Fruit fly (Drosophila melanogaster) whole organism, embryonic: ENCODE results near the gene Ntf-2.

ENCODE experiments used
- Antp ChIP-seq: fragments of 200-800 bp; sonication (Bioruptor generic); optimal IDR thresholded peaks from 3 replicates; lab custom pipeline; 2016; ENCODE audit warnings: missing biosample characterization, missing genetic modification characterization
- Bgb ChIP-seq: fragments of 200-800 bp; sonication (Bioruptor generic); IDR thresholded peaks from 2 replicates; pipeline ENCODE4 v1.3.6; 2022; ENCODE audit warnings: missing biosample characterization, missing genetic modification characterization; ENCODE audit not compliant: partially characterized antibody
- CG11247 ChIP-seq: fragments of 200-800 bp; sonication (Bioruptor generic); IDR thresholded peaks from 2 replicates; pipeline ENCODE4 v1.3.6; 2022; ENCODE audit warnings: missing biosample characterization, missing genetic modification characterization
- CG11723 ChIP-seq: fragments of 200-800 bp; sonication (Bioruptor generic); optimal IDR thresholded peaks from 2 replicates; lab custom pipeline; 2017; ENCODE audit warnings: missing biosample characterization, mild to moderate bottlenecking, missing genetic modification characterization
- CG12104 ChIP-seq: fragments of 200-800 bp; sonication (Bioruptor generic); optimal IDR thresholded peaks from 3 replicates; lab custom pipeline; 2016; ENCODE audit warnings: missing biosample characterization, missing genetic modification characterization
- CG12769 ChIP-seq: fragments of 200-800 bp; sonication (Bioruptor generic); optimal IDR thresholded peaks from 2 replicates; lab custom pipeline; 2019; ENCODE audit warnings: missing biosample characterization, mild to moderate bottlenecking, missing genetic modification characterization, moderate library complexity
- CG13287 ChIP-seq: fragments of 200-800 bp; sonication (Bioruptor generic); IDR thresholded peaks from 2 replicates; pipeline ENCODE4 v1.3.6; 2022; ENCODE audit warnings: missing biosample characterization, missing genetic modification characterization; ENCODE audit not compliant: partially characterized antibody
- CG13624 ChIP-seq: fragments of 200-800 bp; sonication (Bioruptor generic); optimal IDR thresholded peaks from 2 replicates; lab custom pipeline; 2016; ENCODE audit warnings: missing biosample characterization, missing genetic modification characterization
- CG14014 ChIP-seq: fragments of 200-800 bp; sonication (Bioruptor generic); IDR thresholded peaks from 2 replicates; pipeline ENCODE4 v1.3.6; 2022; ENCODE audit warnings: missing biosample characterization, missing genetic modification characterization
- CG17802 ChIP-seq: fragments of 200-800 bp; sonication (Bioruptor generic); optimal IDR thresholded peaks from 2 replicates; lab custom pipeline; 2018; ENCODE audit warnings: missing biosample characterization, mild to moderate bottlenecking, missing genetic modification characterization, moderate library complexity
- CG34224 ChIP-seq: fragments of 200-800 bp; sonication (Bioruptor generic); IDR thresholded peaks from 3 replicates; pipeline ENCODE4 v1.3.6; 2022; ENCODE audit warnings: missing biosample characterization, missing genetic modification characterization; ENCODE audit not compliant: partially characterized antibody
- CG34422 ChIP-seq: fragments of 200-800 bp; sonication (Bioruptor generic); IDR thresholded peaks from 3 replicates; pipeline ENCODE4 v1.3.6; 2022; ENCODE audit warnings: missing biosample characterization, missing genetic modification characterization
- CG3847 ChIP-seq: fragments of 200-800 bp; sonication (Bioruptor generic); IDR thresholded peaks from 2 replicates; pipeline ENCODE4 v1.3.6; 2022; ENCODE audit warnings: missing biosample characterization, missing genetic modification characterization
- CG3995 ChIP-seq: fragments of 200-800 bp; sonication (Bioruptor generic); optimal IDR thresholded peaks from 3 replicates; lab custom pipeline; 2016; ENCODE audit warnings: missing biosample characterization, missing genetic modification characterization
- CG6791 ChIP-seq: fragments of 200-800 bp; sonication (Bioruptor generic); IDR thresholded peaks from 3 replicates; pipeline ENCODE4 v1.3.6; 2022; ENCODE audit warnings: missing biosample characterization, missing genetic modification characterization; ENCODE audit not compliant: partially characterized antibody
- CG7928 ChIP-seq: fragments of 200-800 bp; sonication (Bioruptor generic); optimal IDR thresholded peaks from 2 replicates; lab custom pipeline; 2017; ENCODE audit warnings: missing biosample characterization, mild to moderate bottlenecking, missing genetic modification characterization
- CG9817 ChIP-seq: fragments of 200-800 bp; sonication (Bioruptor generic); optimal IDR thresholded peaks from 2 replicates; lab custom pipeline; 2018; ENCODE audit warnings: missing biosample characterization, mild to moderate bottlenecking, missing genetic modification characterization, moderate library complexity
- CHES-1-like ChIP-seq: fragments of 200-800 bp; sonication (Bioruptor generic); optimal IDR thresholded peaks from 2 replicates; lab custom pipeline; 2016; ENCODE audit warnings: missing biosample characterization, missing genetic modification characterization
- CoRest ChIP-seq: fragments of 200-800 bp; sonication (Bioruptor generic); optimal IDR thresholded peaks from 3 replicates; lab custom pipeline; 2018; ENCODE audit warnings: missing biosample characterization, mild to moderate bottlenecking, missing genetic modification characterization, moderate library complexity
- Doc3 ChIP-seq: fragments of 200-800 bp; sonication (Bioruptor generic); IDR thresholded peaks from 3 replicates; pipeline ENCODE4 v1.3.6; 2022; ENCODE audit warnings: missing biosample characterization, missing genetic modification characterization; ENCODE audit not compliant: partially characterized antibody
- Drgx ChIP-seq: fragments of 200-800 bp; sonication (Bioruptor generic); IDR thresholded peaks from 2 replicates; pipeline ENCODE4 v1.3.6; 2022; ENCODE audit warnings: missing biosample characterization, missing genetic modification characterization
- Hsf ChIP-seq: fragments of 200-800 bp; sonication (Bioruptor generic); optimal IDR thresholded peaks from 3 replicates; lab custom pipeline; 2016; ENCODE audit warnings: missing biosample characterization, missing genetic modification characterization
- MBD-R2 ChIP-seq: fragments of 200-800 bp; sonication (Bioruptor generic); IDR thresholded peaks from 2 replicates; pipeline ENCODE4 v1.3.6; 2022; ENCODE audit warnings: missing biosample characterization, missing genetic modification characterization
- MESR4 ChIP-seq: fragments of 200-800 bp; sonication (Bioruptor generic); optimal IDR thresholded peaks from 2 replicates; lab custom pipeline; 2018; ENCODE audit warnings: missing biosample characterization, mild to moderate bottlenecking, missing genetic modification characterization, moderate library complexity
- NFAT ChIP-seq: fragments of 200-800 bp; sonication (Bioruptor generic); IDR thresholded peaks from 2 replicates; pipeline ENCODE4 v1.3.6; 2022; ENCODE audit warnings: missing biosample characterization, missing genetic modification characterization
- abd-A ChIP-seq: fragments of 200-800 bp; sonication (Bioruptor generic); optimal IDR thresholded peaks from 3 replicates; lab custom pipeline; 2019; ENCODE audit warnings: missing biosample characterization, mild to moderate bottlenecking, missing genetic modification characterization, moderate library complexity
- az2 ChIP-seq: fragments of 200-800 bp; sonication (Bioruptor generic); optimal IDR thresholded peaks from 3 replicates; lab custom pipeline; 2016; ENCODE audit warnings: missing biosample characterization, missing genetic modification characterization
- gem ChIP-seq: fragments of 200-800 bp; sonication (Bioruptor generic); optimal IDR thresholded peaks from 2 replicates; lab custom pipeline; 2019; ENCODE audit warnings: missing biosample characterization, mild to moderate bottlenecking, missing genetic modification characterization, moderate library complexity
- knrl ChIP-seq: fragments of 200-800 bp; sonication (Bioruptor generic); IDR thresholded peaks from 3 replicates; pipeline ENCODE4 v1.3.6; 2022; ENCODE audit warnings: missing biosample characterization, missing genetic modification characterization; ENCODE audit not compliant: partially characterized antibody
- lilli ChIP-seq: fragments of 200-800 bp; sonication (Bioruptor generic); optimal IDR thresholded peaks from 3 replicates; lab custom pipeline; 2016; ENCODE audit warnings: missing biosample characterization, missing genetic modification characterization
- mirr ChIP-seq: fragments of 200-800 bp; sonication (Bioruptor generic); optimal IDR thresholded peaks from 3 replicates; lab custom pipeline; 2018; ENCODE audit warnings: missing biosample characterization, mild to moderate bottlenecking, missing genetic modification characterization
- nerfin-2 ChIP-seq: fragments of 200-800 bp; sonication (Bioruptor generic); IDR thresholded peaks from 2 replicates; pipeline ENCODE4 v1.3.6; 2022; ENCODE audit warnings: missing biosample characterization, missing genetic modification characterization; ENCODE audit not compliant: partially characterized antibody
- nmo ChIP-seq: fragments of 200-800 bp; sonication (Bioruptor generic); optimal IDR thresholded peaks from 2 replicates; lab custom pipeline; 2018; ENCODE audit warnings: missing biosample characterization, mild to moderate bottlenecking, missing genetic modification characterization, moderate library complexity
- nom ChIP-seq: fragments of 200-800 bp; sonication (Bioruptor generic); optimal IDR thresholded peaks from 2 replicates; lab custom pipeline; 2017; ENCODE audit warnings: missing biosample characterization, missing genetic modification characterization, mild to moderate bottlenecking, moderate library complexity, missing genetic modification reagents
- oc ChIP-seq: fragments of 200-800 bp; sonication (Bioruptor generic); optimal IDR thresholded peaks from 2 replicates; lab custom pipeline; 2018; ENCODE audit warnings: missing biosample characterization, mild to moderate bottlenecking, missing genetic modification characterization, moderate library complexity
- phol ChIP-seq: fragments of 200-800 bp; sonication (Bioruptor generic); optimal IDR thresholded peaks from 3 replicates; lab custom pipeline; 2018; ENCODE audit warnings: missing biosample characterization, mild to moderate bottlenecking, missing genetic modification characterization, moderate library complexity
- prd ChIP-seq, 3 experiments: fragments of >200 bp in 2 of 3; fragments of 200-800 bp in 1 of 3; sonication (Bioruptor generic) in 1 of 3; optimal IDR thresholded peaks in 2 of 3; IDR thresholded peaks in 1 of 3; 2 replicates in 2 of 3; 3 replicates in 1 of 3; pipeline versions ENCODE4 v1.3.6 to Lab custom; 2017 to 2022; ENCODE audit warnings: missing biosample characterization in 1 of 3, missing genetic modification characterization in 1 of 3
- pzg ChIP-seq: fragments of 200-800 bp; sonication (Bioruptor generic); optimal IDR thresholded peaks from 3 replicates; lab custom pipeline; 2018; ENCODE audit warnings: missing biosample characterization, mild to moderate bottlenecking, missing genetic modification characterization, moderate library complexity
- run ChIP-seq: fragments of 200-800 bp; sonication (Bioruptor generic); optimal IDR thresholded peaks from 3 replicates; lab custom pipeline; 2018; ENCODE audit warnings: missing biosample characterization, mild to moderate bottlenecking, missing genetic modification characterization
- slbo ChIP-seq: fragments of 200-800 bp; sonication (Bioruptor generic); IDR thresholded peaks from 2 replicates; pipeline ENCODE4 v1.3.6; 2022; ENCODE audit warnings: missing biosample characterization, missing genetic modification characterization
- slp2 ChIP-seq: fragments of 200-800 bp; sonication (Bioruptor generic); optimal IDR thresholded peaks from 2 replicates; lab custom pipeline; 2016; ENCODE audit warnings: missing biosample characterization, missing genetic modification characterization
- sna ChIP-seq: fragments of 200-800 bp; sonication (Bioruptor generic); IDR thresholded peaks from 2 replicates; pipeline ENCODE4 v1.3.6; 2022; ENCODE audit warnings: missing biosample characterization, missing genetic modification characterization; ENCODE audit not compliant: partially characterized antibody
- stwl ChIP-seq: fragments of 200-800 bp; sonication (Bioruptor generic); optimal IDR thresholded peaks from 3 replicates; lab custom pipeline; 2018; ENCODE audit warnings: missing biosample characterization, mild to moderate bottlenecking, missing genetic modification characterization, moderate library complexity
- unc-4 ChIP-seq: fragments of 200-800 bp; sonication (Bioruptor generic); IDR thresholded peaks from 2 replicates; pipeline ENCODE4 v1.3.6; 2022; ENCODE audit warnings: missing biosample characterization, missing genetic modification characterization; ENCODE audit not compliant: partially characterized antibody
- zen2 ChIP-seq: fragments of 200-800 bp; sonication (Bioruptor generic); IDR thresholded peaks from 3 replicates; pipeline ENCODE4 v1.3.6; 2022; ENCODE audit warnings: missing biosample characterization, missing genetic modification characterization; ENCODE audit not compliant: partially characterized antibody
- zfh1 ChIP-seq: fragments of 200-800 bp; sonication (Bioruptor generic); IDR thresholded peaks from 3 replicates; pipeline ENCODE4 v1.3.6; 2022; ENCODE audit warnings: missing biosample characterization, missing genetic modification characterization

Gene Ntf-2

dm6 chrX:21035208-21035937 lies at the start of gene Ntf-2 (continued):
- TF ChIP-seq CG11723 (GFP tag; lab: Kevin White, UChicago): no peak
- no peak for TF ChIP-seq oc (tag; lab: Kevin White, UChicago)
- peak; percentile 19; the same call in 1 of the 2 replicates for TF ChIP-seq Drgx (GFP tag; lab: Robert Waterston, UW)
- TF ChIP-seq run (tag; lab: Kevin White, UChicago): no peak
- TF ChIP-seq mirr (GFP tag; lab: Kevin White, UChicago): peak; percentile 17
- TF ChIP-seq NFAT (GFP tag; lab: Robert Waterston, UW): peak; percentile 56; the same call in 1 of the 2 replicates
- no peak for TF ChIP-seq CG17802 (tag; lab: Kevin White, UChicago)
- peak; percentile 86 for TF ChIP-seq CG7928
- peak; percentile 8 for TF ChIP-seq CoRest (tag; lab: Kevin White, UChicago)
- peak; percentile 70 for TF ChIP-seq unc-4 (GFP tag; lab: Robert Waterston, UW)
- TF ChIP-seq CG9817: peak; percentile 21
- TF ChIP-seq Antp (GFP tag; lab: Kevin White, UChicago): no peak
- peak; percentile 55; the same call in 1 of the 2 replicates for TF ChIP-seq sna (GFP tag; lab: Robert Waterston, UW)
- TF ChIP-seq CG13624: peak; percentile 12
- peak; percentile 61 for TF ChIP-seq CG3995 (GFP tag; lab: Kevin White, UChicago)
- peak; percentile 56 for TF ChIP-seq MESR4 (GFP tag; lab: Kevin White, UChicago)
- TF ChIP-seq lilli (GFP tag; lab: Kevin White, UChicago): peak; percentile 44
- TF ChIP-seq Bgb (GFP tag; lab: Robert Waterston, UW): peak; percentile 91
- TF ChIP-seq Hsf (GFP tag; lab: Kevin White, UChicago): peak; percentile 37
- no peak for TF ChIP-seq CG12104 (GFP tag; lab: Kevin White, UChicago)
- peak; percentile 79 for TF ChIP-seq pzg (GFP tag; lab: Kevin White, UChicago)
- peak; percentile 57; the same call in 2 of the 3 replicates for TF ChIP-seq Doc3 (GFP tag; lab: Robert Waterston, UW)
- TF ChIP-seq nmo (GFP tag; lab: Kevin White, UChicago): peak; percentile 34
- peak; percentile 27 for TF ChIP-seq nom
- peak; percentile 78; the same call in 2 of the 3 replicates for TF ChIP-seq knrl (GFP tag; lab: Robert Waterston, UW)
- TF ChIP-seq nerfin-2 (GFP tag; lab: Robert Waterston, UW): peak; percentile 75
- TF ChIP-seq slbo (GFP tag; lab: Robert Waterston, UW): peak; percentile 61
- peak; percentile 80 for TF ChIP-seq CG13287
- peak; percentile 89 for TF ChIP-seq CG6791 (GFP tag; lab: Robert Waterston, UW)
- TF ChIP-seq gem (tag; lab: Kevin White, UChicago): no peak
- no peak for TF ChIP-seq abd-A (tag; lab: Kevin White, UChicago)
- no peak for TF ChIP-seq CG11247 (GFP tag; lab: Robert Waterston, UW)
- no peak for TF ChIP-seq slp2 (GFP tag; lab: Kevin White, UChicago)
- TF ChIP-seq zfh1: 0 out of 3 replicates have a peak, but pooled peaks have one; percentile 29
- TF ChIP-seq CG34224 (GFP tag; lab: Robert Waterston, UW): peak; percentile 61
- peak; percentile 4 for TF ChIP-seq phol (tag; lab: Kevin White, UChicago)
- peak; percentile 38; the same call in 1 of the 2 replicates for TF ChIP-seq MBD-R2
- peak; percentile 34; the same call in 1 of the 3 replicates for TF ChIP-seq CG34422 (GFP tag; lab: Robert Waterston, UW)
- peak; percentile 9 for TF ChIP-seq CHES-1-like (GFP tag; lab: Kevin White, UChicago)
- TF ChIP-seq az2 (GFP tag; lab: Kevin White, UChicago): peak; percentile 16
- TF ChIP-seq CG12769 (tag; lab: Kevin White, UChicago): peak; percentile 2
- peak; percentile 76; the same call in 2 of the 3 replicates for TF ChIP-seq zen2 (GFP tag; lab: Robert Waterston, UW)
- TF ChIP-seq CG14014 (GFP tag; lab: Robert Waterston, UW): no peak
- 0 out of 2 replicates have a peak, but pooled peaks have one; percentile 17 for TF ChIP-seq CG3847
- peak; percentile 44 for TF ChIP-seq stwl (tag; lab: Kevin White, UChicago)
- no peak for TF ChIP-seq prd (optimal IDR thresholded peaks at IDR 0.05; lab: Kevin White, UChicago)
- 0 out of 3 replicates have a peak, but pooled peaks have one; percentile 11 for TF ChIP-seq prd (GFP tag; IDR thresholded peaks at IDR 0.05; lab: Robert Waterston, UW)
